Fruit fly (Drosophila melanogaster) whole organism, pupa: ENCODE results near the gene CG2680.
A peak's percentile ranks its signal among the peaks of the same experiment; 100 is the strongest.

Experiments
- CG10348 ChIP-seq: fragments of 200-800 bp; sonication (Bioruptor generic); IDR thresholded peaks from 2 replicates; pipeline ENCODE4 v1.3.6; 2022; ENCODE audit warnings: missing biosample characterization, missing genetic modification characterization
- CG12605 ChIP-seq: fragments of 200-800 bp; sonication (Bioruptor generic); IDR thresholded peaks from 2 replicates; pipeline ENCODE4 v1.3.6; 2022; ENCODE audit warnings: missing biosample characterization, missing genetic modification characterization
- CG13204 ChIP-seq: fragments of 200-800 bp; sonication (Bioruptor generic); optimal IDR thresholded peaks from 2 replicates; lab custom pipeline; 2018; ENCODE audit warnings: missing biosample characterization, mild to moderate bottlenecking, missing genetic modification characterization, moderate library complexity
- CG14655 ChIP-seq: fragments of 200-800 bp; sonication (Bioruptor generic); optimal IDR thresholded peaks from 3 replicates; lab custom pipeline; 2017; ENCODE audit warnings: mild to moderate bottlenecking, missing biosample characterization, missing genetic modification reagents, missing genetic modification characterization
- CG15710 ChIP-seq: fragments of 200-800 bp; sonication (Bioruptor generic); optimal IDR thresholded peaks from 2 replicates; lab custom pipeline; 2018; ENCODE audit warnings: missing biosample characterization, mild to moderate bottlenecking, missing genetic modification characterization, moderate library complexity
- CG17806 ChIP-seq: fragments of 200-800 bp; sonication (Bioruptor generic); optimal IDR thresholded peaks from 2 replicates; lab custom pipeline; 2018; ENCODE audit warnings: missing biosample characterization, mild to moderate bottlenecking, missing genetic modification characterization, moderate library complexity
- CG32121 ChIP-seq: fragments of 200-800 bp; sonication (Bioruptor generic); IDR thresholded peaks from 2 replicates; pipeline ENCODE4 v1.3.6; 2022; ENCODE audit warnings: missing biosample characterization, missing genetic modification characterization
- CG34367 ChIP-seq: fragments of 200-800 bp; sonication (Bioruptor generic); optimal IDR thresholded peaks from 2 replicates; lab custom pipeline; 2018; ENCODE audit warnings: missing biosample characterization, mild to moderate bottlenecking, missing genetic modification characterization
- CG4496 ChIP-seq: fragments of 200-800 bp; sonication (Bioruptor generic); IDR thresholded peaks from 3 replicates; pipeline ENCODE4 v1.3.6; 2022; ENCODE audit warnings: missing biosample characterization, missing genetic modification characterization
- CG8159 ChIP-seq: fragments of 200-800 bp; sonication (Bioruptor generic); optimal IDR thresholded peaks from 3 replicates; lab custom pipeline; 2018; ENCODE audit warnings: missing biosample characterization, mild to moderate bottlenecking, missing genetic modification characterization, moderate library complexity
- CG8301 ChIP-seq: fragments of 200-800 bp; sonication (Bioruptor generic); optimal IDR thresholded peaks from 2 replicates; lab custom pipeline; 2018; ENCODE audit warnings: missing biosample characterization, mild to moderate bottlenecking, missing genetic modification characterization
- CG9948 ChIP-seq: fragments of 200-800 bp; sonication (Bioruptor generic); optimal IDR thresholded peaks from 2 replicates; lab custom pipeline; 2018; ENCODE audit warnings: missing biosample characterization, mild to moderate bottlenecking, missing genetic modification characterization, moderate library complexity
- D1 ChIP-seq: fragments of 200-800 bp; sonication (Bioruptor generic); optimal IDR thresholded peaks from 2 replicates; lab custom pipeline; 2018; ENCODE audit warnings: missing biosample characterization, mild to moderate bottlenecking, missing genetic modification characterization, moderate library complexity
- EcR ChIP-seq: fragments of 200-800 bp; sonication (Bioruptor generic); optimal IDR thresholded peaks from 3 replicates; lab custom pipeline; 2019; ENCODE audit warnings: missing biosample characterization, missing genetic modification characterization, mild to moderate bottlenecking, moderate library complexity, missing genetic modification reagents
- Ets98B ChIP-seq: fragments of 200-800 bp; sonication (Bioruptor generic); IDR thresholded peaks from 2 replicates; pipeline ENCODE4 v1.3.6; 2022; ENCODE audit warnings: missing biosample characterization, missing genetic modification characterization
- Pif1A ChIP-seq: fragments of 200-800 bp; sonication (Bioruptor generic); optimal IDR thresholded peaks from 3 replicates; lab custom pipeline; 2016; ENCODE audit warnings: missing biosample characterization, missing genetic modification characterization
- Pif1B ChIP-seq: fragments of 200-800 bp; sonication (Bioruptor generic); optimal IDR thresholded peaks from 3 replicates; lab custom pipeline; 2016; ENCODE audit warnings: missing biosample characterization, missing genetic modification characterization
- Snoo ChIP-seq: fragments of 200-800 bp; sonication (Bioruptor generic); optimal IDR thresholded peaks from 3 replicates; lab custom pipeline; 2017; ENCODE audit warnings: missing biosample characterization, mild to moderate bottlenecking, missing genetic modification characterization, inconsistent platforms
- fd96Ca ChIP-seq: fragments of 200-800 bp; sonication (Bioruptor generic); IDR thresholded peaks from 3 replicates; pipeline ENCODE4 v1.3.6; 2022; ENCODE audit warnings: missing biosample characterization, missing genetic modification characterization
- gl ChIP-seq: fragments of 200-800 bp; sonication (Bioruptor generic); optimal IDR thresholded peaks from 2 replicates; lab custom pipeline; 2018; ENCODE audit warnings: missing biosample characterization, mild to moderate bottlenecking, missing genetic modification characterization
- rn ChIP-seq: fragments of 200-800 bp; sonication (Bioruptor generic); IDR thresholded peaks from 2 replicates; pipeline ENCODE4 v1.3.6; 2022; ENCODE audit warnings: missing biosample characterization, missing genetic modification characterization

The CG2680 gene

dm6 chrX:2714730-2715129 is 7.5 kb upstream of the CG2680 start:
- peak; percentile 54; the same call in 1 of the 3 replicates for TF ChIP-seq fd96Ca (GFP tag; lab: Robert Waterston, UW)
- 0 out of 2 replicates have a peak, but pooled peaks have one; percentile 8 for TF ChIP-seq Ets98B (GFP tag; lab: Robert Waterston, UW)
- TF ChIP-seq CG4496 (GFP tag; lab: Robert Waterston, UW) = 0 out of 3 replicates have a peak, but pooled peaks have one; percentile 17
- TF ChIP-seq CG15710 (tag; lab: Kevin White, UChicago) = no peak

- TF ChIP-seq CG13204 (no peak), D1 (tag; lab: Kevin White, UChicago) (no peak), Snoo (no peak), CG17806 (tag; lab: Kevin White, UChicago) (no peak), Ets98B (GFP tag; lab: Robert Waterston, UW) (no peak)
Observed at dm6 chrX:2713776-2714175, 6.5 kb upstream of the CG2680 start, which contains the start of the genes CG2685 and CG2694. TSS of gene CG2685 (minus strand) at chrX:2713960. TSS of gene CG2694 (plus strand) at chrX:2714079.

dm6 chrX:2708156-2708734 is 1.0 kb upstream of the CG2680 start, which contains the start of gene CG2681:
TSS of gene CG2681 (plus strand) at chrX:2708684.
- TF ChIP-seq CG8159 (no peak), CG12605 (GFP tag; lab: Robert Waterston, UW) (0 out of 2 replicates have a peak, but pooled peaks have one; percentile 34), CG4496 (GFP tag; lab: Robert Waterston, UW) (peak; percentile 81), Snoo (no peak), fd96Ca (GFP tag; lab: Robert Waterston, UW) (peak; percentile 61), gl (tag; lab: Kevin White, UChicago) (no peak), CG14655 (GFP tag; lab: Kevin White, UChicago) (no peak), Ets98B (GFP tag; lab: Robert Waterston, UW) (peak; percentile 47), CG10348 (GFP tag; lab: Robert Waterston, UW) (peak; percentile 26; the same call in 1 of the 2 replicates), CG32121 (GFP tag; lab: Robert Waterston, UW) (no peak), CG34367 (no peak), Pif1A (GFP tag; lab: Kevin White, UChicago) (no peak)

dm6 chrX:2704134-2704773 is 3.0 kb downstream of the CG2680 start, which contains the start of gene eIF2Bbeta:
TSS of gene eIF2Bbeta (plus strand) at chrX:2704571.
- TF ChIP-seq CG10348 (GFP tag; lab: Robert Waterston, UW) (no peak), gl (tag; lab: Kevin White, UChicago) (no peak), CG32121 (GFP tag; lab: Robert Waterston, UW) (no peak), CG8159 (no peak), CG12605 (GFP tag; lab: Robert Waterston, UW) (no peak), D1 (tag; lab: Kevin White, UChicago) (no peak), CG9948 (no peak), CG4496 (GFP tag; lab: Robert Waterston, UW) (no peak; the same call in 2 of the 3 replicates), fd96Ca (GFP tag; lab: Robert Waterston, UW) (no peak), EcR (GFP tag; lab: Kevin White, UChicago) (no peak), CG34367 (no peak), CG8301 (tag; lab: Kevin White, UChicago) (no peak), Ets98B (GFP tag; lab: Robert Waterston, UW) (no peak), Snoo (no peak), rn (GFP tag; lab: Robert Waterston, UW) (no peak)
- TF ChIP-seq, all 21 proteins: peak for 0

- peak; percentile 100 for TF ChIP-seq Ets98B (GFP tag; lab: Robert Waterston, UW)
- peak; percentile 100 for TF ChIP-seq CG8159
- TF ChIP-seq CG34367 = peak; percentile 100
- TF ChIP-seq Snoo = peak; percentile 100
- peak; percentile 100 for TF ChIP-seq CG13204
- TF ChIP-seq CG8301 (tag; lab: Kevin White, UChicago) = peak; percentile 100
- peak; percentile 100 for TF ChIP-seq Pif1B (GFP tag; lab: Kevin White, UChicago)
- TF ChIP-seq CG15710 (tag; lab: Kevin White, UChicago) = peak; percentile 100
- TF ChIP-seq EcR (GFP tag; lab: Kevin White, UChicago) = peak; percentile 83
- TF ChIP-seq gl (tag; lab: Kevin White, UChicago) = peak; percentile 100
- TF ChIP-seq CG14655 (GFP tag; lab: Kevin White, UChicago) = peak; percentile 100
- peak; percentile 100 for TF ChIP-seq CG12605 (GFP tag; lab: Robert Waterston, UW)
- TF ChIP-seq CG17806 (tag; lab: Kevin White, UChicago) = peak; percentile 100
- TF ChIP-seq CG32121 (GFP tag; lab: Robert Waterston, UW) = peak; percentile 100
- TF ChIP-seq CG10348 (GFP tag; lab: Robert Waterston, UW) = peak; percentile 100
- TF ChIP-seq CG9948 = peak; percentile 100
- TF ChIP-seq Pif1A (GFP tag; lab: Kevin White, UChicago) = peak; percentile 100
- peak; percentile 100 for TF ChIP-seq fd96Ca (GFP tag; lab: Robert Waterston, UW)
- TF ChIP-seq D1 (tag; lab: Kevin White, UChicago) = peak; percentile 100
- peak; percentile 100 for TF ChIP-seq rn (GFP tag; lab: Robert Waterston, UW)
- TF ChIP-seq CG4496 (GFP tag; lab: Robert Waterston, UW) = peak; percentile 100
Observed at dm6 chrX:2703693-2704092, 3.5 kb downstream of the CG2680 start, which contains the start of gene Ugalt. TSS of gene Ugalt (minus strand) at chrX:2703852.
